Worm (Caenorhabditis elegans) whole organism, young adult: ENCODE data around the gene hel-1.

Experiments
- T26A5.8 ChIP-seq: sonication (generic microtip); optimal IDR thresholded peaks from 2 replicates; lab custom pipeline; 2016; ENCODE audit warnings: missing genetic modification characterization, missing compliant biosample characterization
- snpc-3.4 ChIP-seq: sonication (generic microtip); optimal IDR thresholded peaks from 2 replicates; lab custom pipeline; 2017; ENCODE audit warnings: missing genetic modification characterization, mild to moderate bottlenecking, missing compliant biosample characterization, antibody characterized with exemption, moderate library complexity, missing genotype, missing genetic modification reagents

- TF ChIP-seq snpc-3.4 (no peak), T26A5.8 (tag; lab: Kevin White, UChicago) (no peak)
These were observed 20.4 kb downstream of the hel-1 start for ce11 chrII:8308314-8308713.
